Fruit fly (Drosophila melanogaster) whole organism, embryonic: ENCODE data around the gene CG9933.

Experiments used
- Awh ChIP-seq: fragments of 200-800 bp; sonication (Bioruptor generic); IDR thresholded peaks from 2 replicates; pipeline ENCODE4, ENCODE4 v1.3.6; 2022; ENCODE audit warnings: missing biosample characterization, missing genetic modification characterization
- BtbVII ChIP-seq: fragments of 200-800 bp; sonication (Bioruptor generic); optimal IDR thresholded peaks from 3 replicates; lab custom pipeline; 2017; ENCODE audit warnings: missing biosample characterization, mild to moderate bottlenecking, missing genetic modification characterization
- CG10274 ChIP-seq: fragments of 200-800 bp; sonication (Bioruptor generic); optimal IDR thresholded peaks from 3 replicates; lab custom pipeline; 2017; ENCODE audit warnings: missing biosample characterization, mild to moderate bottlenecking, missing genetic modification characterization
- CG10321 ChIP-seq: fragments of 200-800 bp; sonication (Bioruptor generic); IDR thresholded peaks from 2 replicates; pipeline ENCODE4 v1.3.6; 2022; ENCODE audit warnings: missing biosample characterization, missing genetic modification characterization
- CG10431 ChIP-seq: fragments of 200-800 bp; sonication (Bioruptor generic); optimal IDR thresholded peaks from 3 replicates; lab custom pipeline; 2018; ENCODE audit warnings: missing biosample characterization, mild to moderate bottlenecking, missing genetic modification characterization
- CG10565 ChIP-seq: fragments of 200-800 bp; sonication (Bioruptor generic); optimal IDR thresholded peaks from 3 replicates; lab custom pipeline; 2016; ENCODE audit warnings: missing biosample characterization, mild to moderate bottlenecking, missing genetic modification characterization
- CG1529 ChIP-seq: fragments of 200-800 bp; sonication (Bioruptor generic); optimal IDR thresholded peaks from 3 replicates; lab custom pipeline; 2018; ENCODE audit warnings: missing biosample characterization, missing genetic modification characterization
- CG1647 ChIP-seq: fragments of 200-800 bp; sonication (Bioruptor generic); optimal IDR thresholded peaks from 3 replicates; lab custom pipeline; 2016; ENCODE audit warnings: missing biosample characterization, missing genetic modification characterization
- CG16863 ChIP-seq: fragments of 200-800 bp; sonication (Bioruptor generic); optimal IDR thresholded peaks from 3 replicates; lab custom pipeline; 2016; ENCODE audit warnings: missing biosample characterization, missing genetic modification characterization
- CG17829 ChIP-seq: fragments of 200-800 bp; optimal IDR thresholded peaks from 2 replicates; lab custom pipeline; 2019; ENCODE audit warnings: missing biosample characterization, mild to moderate bottlenecking, missing genetic modification characterization, moderate library complexity
- CG1792 ChIP-seq: fragments of 200-800 bp; sonication (Bioruptor generic); optimal IDR thresholded peaks from 2 replicates; lab custom pipeline; 2016; ENCODE audit warnings: missing biosample characterization, missing genetic modification characterization
- CG18764 ChIP-seq: fragments of 200-800 bp; sonication (Bioruptor generic); optimal IDR thresholded peaks from 3 replicates; lab custom pipeline; 2016; ENCODE audit warnings: missing biosample characterization, missing genetic modification characterization
- CG31388 ChIP-seq: fragments of 200-800 bp; sonication (Bioruptor generic); optimal IDR thresholded peaks from 2 replicates; lab custom pipeline; 2016; ENCODE audit warnings: missing biosample characterization, missing genetic modification characterization
- CG34422 ChIP-seq: fragments of 200-800 bp; sonication (Bioruptor generic); IDR thresholded peaks from 3 replicates; pipeline ENCODE4 v1.3.6; 2022; ENCODE audit warnings: missing biosample characterization, missing genetic modification characterization
- CG4328 ChIP-seq: fragments of 200-800 bp; sonication (Bioruptor generic); optimal IDR thresholded peaks from 3 replicates; lab custom pipeline; 2017; ENCODE audit warnings: missing biosample characterization, missing genetic modification reagents, missing genetic modification characterization
- CG4730 ChIP-seq: fragments of 200-800 bp; sonication (Bioruptor generic); IDR thresholded peaks from 2 replicates; pipeline ENCODE4 v1.3.6; 2022; ENCODE audit warnings: missing biosample characterization, missing genetic modification characterization
- CG7786 ChIP-seq: fragments of 200-800 bp; sonication (Bioruptor generic); optimal IDR thresholded peaks from 2 replicates; lab custom pipeline; 2016; ENCODE audit warnings: missing biosample characterization, missing genetic modification characterization
- CG8924 ChIP-seq: fragments of 200-800 bp; optimal IDR thresholded peaks from 3 replicates; lab custom pipeline; 2019; ENCODE audit warnings: missing biosample characterization, mild to moderate bottlenecking, missing genetic modification characterization, moderate library complexity
- CG9727 ChIP-seq: fragments of 200-800 bp; sonication (Bioruptor generic); optimal IDR thresholded peaks from 3 replicates; lab custom pipeline; 2017; ENCODE audit warnings: missing biosample characterization, mild to moderate bottlenecking, missing genetic modification characterization
- CG9932 ChIP-seq: fragments of 200-800 bp; sonication (Bioruptor generic); IDR thresholded peaks from 2 replicates; pipeline ENCODE4 v1.3.6; 2022; ENCODE audit warnings: missing biosample characterization, missing genetic modification characterization
- CHES-1-like ChIP-seq: fragments of 200-800 bp; sonication (Bioruptor generic); optimal IDR thresholded peaks from 2 replicates; lab custom pipeline; 2016; ENCODE audit warnings: missing biosample characterization, missing genetic modification characterization
- Dbx ChIP-seq: fragments of 200-800 bp; sonication (Bioruptor generic); IDR thresholded peaks from 3 replicates; pipeline ENCODE4 v1.3.6; 2022; ENCODE audit warnings: missing biosample characterization, missing genetic modification characterization
- Eip74EF ChIP-seq, 2 experiments: fragments of 200-800 bp in 1 of 2; fragments of >200 bp in 1 of 2; sonication (Bioruptor generic) in 1 of 2; optimal IDR thresholded peaks; 2 replicates each; lab custom pipeline; 2017 to 2019; ENCODE audit warnings: missing biosample characterization in 2 of 2, missing genetic modification characterization in 2 of 2, mild to moderate bottlenecking in 1 of 2, moderate library complexity in 1 of 2
- Ets65A ChIP-seq: fragments of 200-800 bp; sonication (Bioruptor generic); peaks from one replicate; lab custom pipeline; 2016; ENCODE audit warnings: missing biosample characterization, missing genetic modification characterization
- HLH3B ChIP-seq: fragments of 200-800 bp; sonication (Bioruptor generic); IDR thresholded peaks from 2 replicates; pipeline ENCODE4 v1.3.6; 2022; ENCODE audit warnings: missing biosample characterization, missing genetic modification characterization
- Hr51 ChIP-seq, 2 experiments: fragments of 200-800 bp; sonication (Bioruptor generic); optimal IDR thresholded peaks; 2 replicates in 1 of 2; 3 replicates in 1 of 2; lab custom pipeline; 2016 to 2018; ENCODE audit warnings: missing biosample characterization in 2 of 2, missing genetic modification characterization in 2 of 2, mild to moderate bottlenecking in 1 of 2, moderate library complexity in 1 of 2
- Hsf ChIP-seq: fragments of 200-800 bp; sonication (Bioruptor generic); optimal IDR thresholded peaks from 3 replicates; lab custom pipeline; 2016; ENCODE audit warnings: missing biosample characterization, missing genetic modification characterization
- Mad ChIP-seq: fragments of 200-800 bp; sonication (Bioruptor generic); optimal IDR thresholded peaks from 2 replicates; lab custom pipeline; 2016; ENCODE audit warnings: missing biosample characterization, missing genetic modification characterization
- Meics ChIP-seq: fragments of 200-800 bp; sonication (Bioruptor generic); optimal IDR thresholded peaks from 2 replicates; lab custom pipeline; 2017; ENCODE audit warnings: missing biosample characterization, mild to moderate bottlenecking, missing genetic modification characterization
- PHDP ChIP-seq: fragments of 200-800 bp; sonication (Bioruptor generic); optimal IDR thresholded peaks from 3 replicates; lab custom pipeline; 2018; ENCODE audit warnings: missing biosample characterization, mild to moderate bottlenecking, missing genetic modification characterization, moderate library complexity
- Vsx1 ChIP-seq: fragments of 200-800 bp; sonication (Bioruptor generic); optimal IDR thresholded peaks from 2 replicates; lab custom pipeline; 2017; ENCODE audit warnings: missing biosample characterization, mild to moderate bottlenecking, missing genetic modification characterization, missing genetic modification reagents
- ap ChIP-seq: fragments of 200-800 bp; sonication (Bioruptor generic); IDR thresholded peaks from 2 replicates; pipeline ENCODE4 v1.3.6; 2022; ENCODE audit warnings: missing biosample characterization, missing genetic modification characterization
- bab2 ChIP-seq: fragments of 200-800 bp; sonication (Bioruptor generic); optimal IDR thresholded peaks from 2 replicates; lab custom pipeline; 2016; ENCODE audit warnings: missing biosample characterization, missing genetic modification characterization
- chif ChIP-seq, 2 experiments: fragments of 200-800 bp; sonication (Bioruptor generic); optimal IDR thresholded peaks; 3 replicates each; lab custom pipeline; 2016; ENCODE audit warnings: missing biosample characterization in 2 of 2, missing genetic modification characterization in 2 of 2
- chn ChIP-seq: fragments of 200-800 bp; sonication (Bioruptor generic); optimal IDR thresholded peaks from 2 replicates; lab custom pipeline; 2016; ENCODE audit warnings: missing biosample characterization, missing genetic modification characterization
- corto ChIP-seq: fragments of 200-800 bp; sonication (Bioruptor generic); optimal IDR thresholded peaks from 2 replicates; lab custom pipeline; 2016; ENCODE audit warnings: missing biosample characterization, mild to moderate bottlenecking, missing genetic modification characterization, moderate library complexity
- dan ChIP-seq: fragments of 200-800 bp; sonication (Bioruptor generic); IDR thresholded peaks from 2 replicates; pipeline ENCODE4 v1.3.6; 2022; ENCODE audit warnings: missing biosample characterization, missing genetic modification characterization
- fd3F ChIP-seq: fragments of 200-800 bp; sonication (Bioruptor generic); optimal IDR thresholded peaks from 2 replicates; lab custom pipeline; 2018; ENCODE audit warnings: missing biosample characterization, mild to moderate bottlenecking, missing genetic modification characterization, moderate library complexity
- grn ChIP-seq: fragments of 200-800 bp; sonication (Bioruptor generic); optimal IDR thresholded peaks from 3 replicates; lab custom pipeline; 2017; ENCODE audit warnings: missing biosample characterization, missing genetic modification characterization
- h ChIP-seq: fragments of >200 bp; optimal IDR thresholded peaks from 2 replicates; lab custom pipeline; 2017
- jing ChIP-seq: fragments of 200-800 bp; sonication (Bioruptor generic); optimal IDR thresholded peaks from 2 replicates; lab custom pipeline; 2018; ENCODE audit warnings: missing biosample characterization, mild to moderate bottlenecking, missing genetic modification characterization
- lab ChIP-seq: fragments of 200-800 bp; sonication (Bioruptor generic); optimal IDR thresholded peaks from 3 replicates; lab custom pipeline; 2017; ENCODE audit warnings: missing biosample characterization, missing genetic modification characterization, mild to moderate bottlenecking, moderate library complexity, missing genetic modification reagents
- nerfin-1 ChIP-seq: fragments of 200-800 bp; sonication (Bioruptor generic); optimal IDR thresholded peaks from 3 replicates; lab custom pipeline; 2019; ENCODE audit warnings: missing biosample characterization, mild to moderate bottlenecking, missing genetic modification characterization, moderate library complexity
- pfk ChIP-seq: fragments of 200-800 bp; sonication (Bioruptor generic); optimal IDR thresholded peaks from 2 replicates; lab custom pipeline; 2018; ENCODE audit warnings: missing biosample characterization, mild to moderate bottlenecking, missing genetic modification characterization, moderate library complexity
- pita ChIP-seq: fragments of 200-800 bp; sonication (Bioruptor generic); optimal IDR thresholded peaks from 2 replicates; lab custom pipeline; 2017; ENCODE audit warnings: missing biosample characterization, mild to moderate bottlenecking, missing genetic modification characterization
- rib ChIP-seq: fragments of 200-800 bp; sonication (Bioruptor generic); IDR thresholded peaks from 2 replicates; pipeline ENCODE4 v1.3.6; 2022; ENCODE audit warnings: missing biosample characterization, missing genetic modification characterization
- sens-2 ChIP-seq: fragments of 200-800 bp; sonication (Bioruptor generic); IDR thresholded peaks from 2 replicates; pipeline ENCODE4 v1.3.6; 2022; ENCODE audit warnings: missing biosample characterization, missing genetic modification characterization
- stc ChIP-seq: fragments of 200-800 bp; sonication (Bioruptor generic); IDR thresholded peaks from 2 replicates; pipeline ENCODE4 v1.3.6; 2022; ENCODE audit warnings: missing biosample characterization, missing genetic modification characterization
- unc-4 ChIP-seq: fragments of 200-800 bp; sonication (Bioruptor generic); IDR thresholded peaks from 2 replicates; pipeline ENCODE4 v1.3.6; 2022; ENCODE audit warnings: missing biosample characterization, missing genetic modification characterization; ENCODE audit not compliant: partially characterized antibody
- unpg ChIP-seq: fragments of 200-800 bp; sonication (Bioruptor generic); optimal IDR thresholded peaks from 3 replicates; lab custom pipeline; 2018; ENCODE audit warnings: missing biosample characterization, mild to moderate bottlenecking, missing genetic modification characterization, moderate library complexity
- zen ChIP-seq: fragments of 200-800 bp; sonication (Bioruptor generic); optimal IDR thresholded peaks from 3 replicates; lab custom pipeline; 2018; ENCODE audit warnings: missing biosample characterization, mild to moderate bottlenecking, missing genetic modification characterization, moderate library complexity

Gene CG9933

DNA sequence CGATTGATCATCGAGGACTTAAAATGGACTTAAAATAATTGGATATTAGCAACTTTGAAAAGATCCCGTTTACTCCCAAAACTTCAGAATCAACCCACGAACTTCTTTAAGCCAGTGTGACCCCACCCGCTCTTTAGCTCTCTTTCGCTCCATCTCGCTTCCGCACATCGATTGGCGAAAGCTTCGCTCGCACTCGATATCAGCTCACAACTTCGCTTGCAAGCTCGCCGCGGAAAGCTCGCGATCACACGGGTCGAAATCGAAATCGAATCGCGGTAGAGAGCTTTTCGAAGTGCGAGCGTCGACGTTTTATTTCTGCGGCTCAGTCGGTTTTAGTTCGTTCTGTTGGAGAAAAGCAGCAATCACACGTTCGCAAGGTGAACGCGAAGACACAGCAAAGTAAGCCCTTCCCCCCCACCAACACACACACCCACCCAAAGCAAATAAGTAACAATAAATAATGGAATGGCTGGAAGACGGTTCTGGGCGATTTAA lies 47.0 kb downstream of the CG9933 start, which contains the start of gene Vha68-2 (continued):
- peak; percentile 47 for TF ChIP-seq fd3F (GFP tag; lab: Kevin White, UChicago)
- no peak for TF ChIP-seq CG17829
- no peak for TF ChIP-seq Eip74EF (GFP tag; optimal IDR thresholded peaks at IDR 0.05; lab: Kevin White, UChicago)
- TF ChIP-seq rib (GFP tag; lab: Robert Waterston, UW): 0 out of 2 replicates have a peak, but pooled peaks have one; percentile 24
- no peak for TF ChIP-seq chn (GFP tag; lab: Kevin White, UChicago)
- TF ChIP-seq pfk (GFP tag; lab: Kevin White, UChicago): peak; percentile 19
- no peak for TF ChIP-seq CG10565
- peak; percentile 58 for TF ChIP-seq CG10431 (GFP tag; lab: Kevin White, UChicago)
- TF ChIP-seq h (lab: Kevin White, UChicago): no peak
- TF ChIP-seq Hsf: peak; percentile 56
- no peak for TF ChIP-seq Meics (GFP tag; lab: Kevin White, UChicago)
- peak; percentile 59 for TF ChIP-seq CHES-1-like (GFP tag; lab: Kevin White, UChicago)
- TF ChIP-seq bab2 (GFP tag; lab: Kevin White, UChicago): peak; percentile 57
- 0 out of 2 replicates have a peak, but pooled peaks have one; percentile 33 for TF ChIP-seq unc-4 (GFP tag; lab: Robert Waterston, UW)
- no peak for TF ChIP-seq BtbVII (GFP tag; lab: Kevin White, UChicago)
- TF ChIP-seq CG1792 (GFP tag; lab: Kevin White, UChicago): no peak
- TF ChIP-seq CG8924 (tag; lab: Kevin White, UChicago): no peak
- peak; percentile 68 for TF ChIP-seq Vsx1 (GFP tag; lab: Kevin White, UChicago)
- no peak for TF ChIP-seq CG4730 (GFP tag; lab: Robert Waterston, UW)
- peak; percentile 68 for TF ChIP-seq PHDP (tag; lab: Kevin White, UChicago)
- TF ChIP-seq Ets65A (GFP tag; lab: Kevin White, UChicago): no peak
- no peak for TF ChIP-seq pita
- no peak for TF ChIP-seq corto (GFP tag; lab: Kevin White, UChicago)
- TF ChIP-seq stc: 0 out of 2 replicates have a peak, but pooled peaks have one; percentile 22
- TF ChIP-seq Mad (GFP tag; lab: Kevin White, UChicago): peak; percentile 50
- no peak for TF ChIP-seq CG10274 (GFP tag; lab: Kevin White, UChicago)
- peak; percentile 65 for TF ChIP-seq HLH3B (GFP tag; lab: Robert Waterston, UW)
- TF ChIP-seq sens-2: no peak
- 0 out of 2 replicates have a peak, but pooled peaks have one; percentile 2 for TF ChIP-seq ap (GFP tag; lab: Robert Waterston, UW)
- no peak for TF ChIP-seq grn (GFP tag; lab: Kevin White, UChicago)
- no peak for TF ChIP-seq CG18764 (GFP tag; lab: Kevin White, UChicago)
- TF ChIP-seq CG9932 (GFP tag; lab: Robert Waterston, UW): peak; percentile 73
- TF ChIP-seq CG31388 (GFP tag; lab: Kevin White, UChicago): no peak
- no peak for TF ChIP-seq CG1647
- peak; percentile 66 for TF ChIP-seq unpg
- peak; percentile 67 for TF ChIP-seq lab (GFP tag; lab: Kevin White, UChicago)
- no peak; the same call in 1 of the 2 replicates for TF ChIP-seq Awh (GFP tag; lab: Robert Waterston, UW)
- TF ChIP-seq Dbx (GFP tag; lab: Robert Waterston, UW): peak; percentile 58; the same call in 2 of the 3 replicates
- no peak for TF ChIP-seq zen (tag; lab: Kevin White, UChicago)
- no peak for TF ChIP-seq CG16863 (GFP tag; lab: Kevin White, UChicago)
- TF ChIP-seq chif (GFP tag; optimal IDR thresholded peaks at IDR 0.05; lab: Kevin White, UChicago): peak; percentile 30 to 40
- peak; percentile 51; the same call in 1 of the 3 replicates for TF ChIP-seq CG34422 (GFP tag; lab: Robert Waterston, UW)
- peak; percentile 9 for TF ChIP-seq CG4328 (GFP tag; lab: Kevin White, UChicago)
- peak; percentile 37 to 46 for TF ChIP-seq Hr51 (GFP tag; optimal IDR thresholded peaks at IDR 0.05; lab: Kevin White, UChicago)
- no peak for TF ChIP-seq nerfin-1
- no peak for TF ChIP-seq CG10321 (GFP tag; lab: Robert Waterston, UW)
- peak; percentile 14 for TF ChIP-seq CG7786 (GFP tag; lab: Kevin White, UChicago)
- TF ChIP-seq dan (GFP tag; lab: Robert Waterston, UW): no peak
- TF ChIP-seq CG1529: peak; percentile 31
- no peak for TF ChIP-seq jing
- TF ChIP-seq CG9727 (GFP tag; lab: Kevin White, UChicago): peak; percentile 11
